Fruit fly (Drosophila melanogaster) whole organism, pupa: ENCODE results near the gene Desat2.

Experiments
- CG10348 ChIP-seq: fragments of 200-800 bp; sonication (Bioruptor generic); IDR thresholded peaks from 2 replicates; pipeline ENCODE4 v1.3.6; 2022; ENCODE audit warnings: missing biosample characterization, missing genetic modification characterization
- CG12605 ChIP-seq: fragments of 200-800 bp; sonication (Bioruptor generic); IDR thresholded peaks from 2 replicates; pipeline ENCODE4 v1.3.6; 2022; ENCODE audit warnings: missing biosample characterization, missing genetic modification characterization
- CG14655 ChIP-seq: fragments of 200-800 bp; sonication (Bioruptor generic); optimal IDR thresholded peaks from 3 replicates; lab custom pipeline; 2017; ENCODE audit warnings: mild to moderate bottlenecking, missing biosample characterization, missing genetic modification reagents, missing genetic modification characterization
- CG15710 ChIP-seq: fragments of 200-800 bp; sonication (Bioruptor generic); optimal IDR thresholded peaks from 2 replicates; lab custom pipeline; 2018; ENCODE audit warnings: missing biosample characterization, mild to moderate bottlenecking, missing genetic modification characterization, moderate library complexity
- CG17806 ChIP-seq: fragments of 200-800 bp; sonication (Bioruptor generic); optimal IDR thresholded peaks from 2 replicates; lab custom pipeline; 2018; ENCODE audit warnings: missing biosample characterization, mild to moderate bottlenecking, missing genetic modification characterization, moderate library complexity
- CG4496 ChIP-seq: fragments of 200-800 bp; sonication (Bioruptor generic); IDR thresholded peaks from 3 replicates; pipeline ENCODE4 v1.3.6; 2022; ENCODE audit warnings: missing biosample characterization, missing genetic modification characterization
- CG8159 ChIP-seq: fragments of 200-800 bp; sonication (Bioruptor generic); optimal IDR thresholded peaks from 3 replicates; lab custom pipeline; 2018; ENCODE audit warnings: missing biosample characterization, mild to moderate bottlenecking, missing genetic modification characterization, moderate library complexity
- CG8301 ChIP-seq: fragments of 200-800 bp; sonication (Bioruptor generic); optimal IDR thresholded peaks from 2 replicates; lab custom pipeline; 2018; ENCODE audit warnings: missing biosample characterization, mild to moderate bottlenecking, missing genetic modification characterization
- D1 ChIP-seq: fragments of 200-800 bp; sonication (Bioruptor generic); optimal IDR thresholded peaks from 2 replicates; lab custom pipeline; 2018; ENCODE audit warnings: missing biosample characterization, mild to moderate bottlenecking, missing genetic modification characterization, moderate library complexity
- Pif1B ChIP-seq: fragments of 200-800 bp; sonication (Bioruptor generic); optimal IDR thresholded peaks from 3 replicates; lab custom pipeline; 2016; ENCODE audit warnings: missing biosample characterization, missing genetic modification characterization
- gl ChIP-seq: fragments of 200-800 bp; sonication (Bioruptor generic); optimal IDR thresholded peaks from 2 replicates; lab custom pipeline; 2018; ENCODE audit warnings: missing biosample characterization, mild to moderate bottlenecking, missing genetic modification characterization
- rn ChIP-seq: fragments of 200-800 bp; sonication (Bioruptor generic); IDR thresholded peaks from 2 replicates; pipeline ENCODE4 v1.3.6; 2022; ENCODE audit warnings: missing biosample characterization, missing genetic modification characterization

- TF ChIP-seq CG8159 (tag; lab: Kevin White, UChicago) (no peak), CG17806 (tag; lab: Kevin White, UChicago) (no peak), rn (GFP tag; lab: Robert Waterston, UW) (no peak), CG8301 (tag; lab: Kevin White, UChicago) (no peak), gl (tag; lab: Kevin White, UChicago) (no peak), CG15710 (tag; lab: Kevin White, UChicago) (no peak), CG4496 (GFP tag; lab: Robert Waterston, UW) (no peak), D1 (tag; lab: Kevin White, UChicago) (no peak), Pif1B (GFP tag; lab: Kevin White, UChicago) (no peak), CG14655 (GFP tag; lab: Kevin White, UChicago) (no peak), CG12605 (GFP tag; lab: Robert Waterston, UW) (no peak), CG10348 (no peak)
Measured at dm6 chr3R:12405928-12406234, 30.2 kb upstream of the Desat2 start, which contains the start of gene Cyp9f2.
